Worm (Caenorhabditis elegans): ENCODE measurements around the gene lit-1.

The lit-1 gene

DNA sequence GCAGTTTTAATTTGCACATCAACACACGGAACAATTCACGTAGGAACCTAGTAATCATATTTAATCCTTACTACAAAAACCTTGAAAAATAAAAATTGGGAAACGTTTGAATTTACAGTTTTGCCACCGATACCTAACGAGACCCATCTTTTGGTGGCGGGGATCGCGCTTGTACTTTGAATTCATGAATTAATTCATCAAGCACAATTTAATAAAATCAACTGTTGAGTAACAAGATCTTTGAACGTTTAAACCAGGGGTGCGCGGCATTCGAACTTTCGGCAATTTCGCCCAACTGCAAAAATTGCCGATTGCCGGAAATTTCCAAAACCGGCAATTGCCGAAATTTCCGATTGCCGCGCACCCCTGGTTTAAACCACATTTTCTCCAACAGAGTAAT is 45.1 kb upstream of the lit-1 start:
- TF ChIP-seq tbx-8 (GFP tag; optimal IDR thresholded peaks at IDR 0.05) (no peak), lin-13 (tag; optimal IDR thresholded peaks at IDR 0.05) (no peak), ham-2 (GFP tag; optimal IDR thresholded peaks at IDR 0.05) (no peak)

DNA sequence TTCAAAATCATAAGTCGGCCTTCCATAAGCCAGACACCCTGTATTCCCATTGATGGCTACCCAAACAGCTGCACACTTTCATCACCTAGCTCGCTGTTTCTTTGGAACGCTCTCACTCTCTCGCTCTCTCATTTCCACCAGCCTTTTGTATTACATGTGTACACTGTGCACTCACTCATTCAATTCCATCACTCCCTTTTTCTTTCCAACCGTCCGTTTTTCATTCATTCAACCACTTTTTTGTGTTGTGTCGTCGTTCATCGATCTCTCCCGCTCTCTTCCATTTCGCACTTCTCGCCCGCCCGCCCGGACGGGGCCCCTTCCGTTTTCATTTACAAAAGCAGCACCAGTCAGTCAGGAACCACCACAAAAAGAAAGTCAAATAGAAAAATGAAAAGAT is 43.8 kb upstream of the lit-1 start:
- TF ChIP-seq nhr-28 (tag; optimal IDR thresholded peaks at IDR 0.05) (no peak), lin-13 (tag; optimal IDR thresholded peaks at IDR 0.05) (no peak), cnd-1 (tag; optimal IDR thresholded peaks at IDR 0.05) (no peak), flh-1 (GFP tag; optimal IDR thresholded peaks at IDR 0.05) (no peak), ceh-43 (GFP tag; optimal IDR thresholded peaks at IDR 0.05) (no peak), unc-62 (GFP tag; optimal IDR thresholded peaks at IDR 0.05) (no peak), mep-1 (tag; optimal IDR thresholded peaks at IDR 0.05) (no peak), nhr-12 (tag; optimal IDR thresholded peaks at IDR 0.05) (no peak), tbx-8 (GFP tag; optimal IDR thresholded peaks at IDR 0.05) (no peak), nhr-2 (tag; optimal IDR thresholded peaks at IDR 0.05) (no peak), unc-39 (tag; optimal IDR thresholded peaks at IDR 0.05) (no peak), unc-120 (tag; optimal IDR thresholded peaks at IDR 0.05; ENCODE audit: poor library complexity, severe bottlenecking) (no peak), pha-4 (tag; optimal IDR thresholded peaks at IDR 0.05) (peak; percentile 26), nhr-76 (tag; optimal IDR thresholded peaks at IDR 0.05) (no peak), elt-1 (tag; optimal IDR thresholded peaks at IDR 0.05; ENCODE audit: borderline replicate concordance, insufficient read depth) (no peak), ham-2 (GFP tag; optimal IDR thresholded peaks at IDR 0.05) (peak; percentile 6), ceh-83 (GFP tag; optimal IDR thresholded peaks at IDR 0.05) (peak; percentile 63), elt-3 (tag; optimal IDR thresholded peaks at IDR 0.05) (no peak), zip-8 (tag; optimal IDR thresholded peaks at IDR 0.05) (no peak), hlh-1 (tag; optimal IDR thresholded peaks at IDR 0.05) (no peak)

DNA sequence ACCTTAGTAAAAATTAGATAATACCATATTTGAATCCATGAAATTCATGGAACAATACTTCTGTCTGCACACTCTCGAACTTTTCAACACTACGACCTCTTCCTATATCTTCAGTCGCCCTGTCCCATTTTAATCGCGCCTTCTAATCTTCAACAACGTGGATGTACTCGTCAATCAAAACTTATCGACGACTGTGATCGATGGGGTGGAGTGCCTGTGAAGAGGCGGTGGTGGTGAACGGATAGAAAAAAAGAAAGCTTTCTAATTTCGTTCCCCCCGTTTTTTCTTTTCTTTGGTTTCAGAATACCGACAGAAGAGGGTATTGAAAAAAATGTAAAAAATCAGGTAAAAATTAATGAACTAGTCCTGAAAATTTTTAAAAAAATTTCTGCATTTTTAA is 42.8 kb upstream of the lit-1 start:
- TF ChIP-seq nhr-28 (tag; optimal IDR thresholded peaks at IDR 0.05), result no peak
- TF ChIP-seq lin-13 (tag; optimal IDR thresholded peaks at IDR 0.05), result no peak
- peak; percentile 46 for TF ChIP-seq unc-62 (GFP tag; optimal IDR thresholded peaks at IDR 0.05)
- TF ChIP-seq nhr-12 (tag; optimal IDR thresholded peaks at IDR 0.05), result no peak
- TF ChIP-seq mls-2 (tag; optimal IDR thresholded peaks at IDR 0.05), result no peak
- TF ChIP-seq ceh-39 (tag; optimal IDR thresholded peaks at IDR 0.05), result no peak
- TF ChIP-seq nhr-2 (tag; optimal IDR thresholded peaks at IDR 0.05), result no peak

DNA sequence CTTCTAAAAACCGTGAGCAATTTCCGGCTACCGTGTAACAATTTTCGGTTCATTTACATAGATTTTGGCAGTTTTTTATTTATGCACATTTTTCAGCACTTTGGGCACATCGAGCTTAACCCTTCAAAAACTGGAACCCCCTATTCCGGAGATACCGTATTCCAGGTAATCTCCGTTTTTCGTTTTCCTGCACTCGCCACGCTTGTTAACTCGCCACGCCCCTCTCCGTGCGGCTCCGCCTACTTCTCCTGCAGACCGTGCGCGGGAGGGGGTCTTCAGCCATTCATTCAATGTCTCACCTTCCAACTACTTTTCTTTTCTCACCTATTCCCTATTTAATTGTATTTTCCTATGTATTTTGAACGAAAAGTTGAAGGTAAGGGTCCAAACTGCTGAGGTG is 41.7 kb upstream of the lit-1 start:
- TF ChIP-seq sptf-1 (tag; optimal IDR thresholded peaks at IDR 0.05) (no peak), ceh-39 (tag; optimal IDR thresholded peaks at IDR 0.05) (no peak)

DNA sequence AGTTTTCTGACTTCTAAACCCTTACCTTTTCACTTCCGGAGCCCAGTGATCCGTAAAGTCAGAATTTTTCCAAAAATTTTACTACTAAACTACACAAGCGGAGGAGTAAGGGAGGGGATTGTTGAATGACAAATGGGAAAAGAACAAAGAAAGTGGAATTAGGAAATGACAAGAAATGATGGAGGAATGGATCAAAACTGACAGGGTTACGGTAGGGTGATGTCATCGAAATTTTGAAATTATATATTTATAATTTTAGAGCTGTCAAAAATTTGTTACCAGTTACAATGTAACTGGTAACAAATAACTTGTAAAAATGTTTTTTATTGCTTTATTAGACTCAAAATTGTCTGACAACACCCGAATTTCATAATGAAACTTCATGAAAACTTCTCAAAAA is 35.4 kb upstream of the lit-1 start:
- TF ChIP-seq blmp-1 (tag; optimal IDR thresholded peaks at IDR 0.05) (no peak), tbx-8 (GFP tag; optimal IDR thresholded peaks at IDR 0.05) (no peak)

DNA sequence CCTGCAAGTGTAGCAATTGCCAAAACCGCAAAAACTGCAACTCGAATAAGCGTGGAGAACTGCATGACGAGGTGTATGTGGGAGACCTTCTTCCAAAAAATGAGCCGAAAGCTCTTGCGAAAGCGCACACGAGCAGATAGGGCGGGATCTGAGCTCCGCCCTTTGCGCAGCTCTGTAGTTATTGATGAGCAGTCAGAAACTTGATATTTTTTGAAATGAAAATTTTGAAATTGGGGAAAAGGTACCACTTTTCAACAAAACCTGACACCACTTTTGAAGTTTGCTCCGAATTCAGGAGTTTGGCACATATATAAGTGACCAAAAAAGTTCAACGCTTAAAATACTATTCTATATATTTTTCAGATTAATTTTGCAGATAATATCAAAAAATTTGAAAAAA is 34.1 kb upstream of the lit-1 start, which contains the start of gene flp-15:
Gene flp-15 (minus strand): TSS at position 101 of the 400 bp plus-strand sequence.
- no peak for TF ChIP-seq lsy-2 (tag; optimal IDR thresholded peaks at IDR 0.05)
- no peak for TF ChIP-seq elt-3 (tag; optimal IDR thresholded peaks at IDR 0.05)
- no peak for TF ChIP-seq mab-5 (tag; optimal IDR thresholded peaks at IDR 0.05)
- TF ChIP-seq sptf-1 (tag; optimal IDR thresholded peaks at IDR 0.05), result no peak
- no peak for TF ChIP-seq bed-3 (GFP tag; optimal IDR thresholded peaks at IDR 0.05)
- TF ChIP-seq hlh-1 (tag; optimal IDR thresholded peaks at IDR 0.05), result no peak
- no peak for TF ChIP-seq unc-120 (tag; optimal IDR thresholded peaks at IDR 0.05; ENCODE audit: poor library complexity, severe bottlenecking)
- TF ChIP-seq mls-2 (tag; optimal IDR thresholded peaks at IDR 0.05), result no peak
- no peak for TF ChIP-seq unc-39 (tag; optimal IDR thresholded peaks at IDR 0.05)
- TF ChIP-seq lin-32 (GFP tag; optimal IDR thresholded peaks at IDR 0.05), result no peak
- no peak for TF ChIP-seq ceh-83 (GFP tag; optimal IDR thresholded peaks at IDR 0.05)
- TF ChIP-seq sem-2 (GFP tag; optimal IDR thresholded peaks at IDR 0.05), result no peak
- no peak for TF ChIP-seq lin-13 (tag; optimal IDR thresholded peaks at IDR 0.05)
- TF ChIP-seq nhr-28 (tag; optimal IDR thresholded peaks at IDR 0.05), result no peak
- no peak for TF ChIP-seq ztf-11 (tag; optimal IDR thresholded peaks at IDR 0.05)
- TF ChIP-seq mep-1 (tag; optimal IDR thresholded peaks at IDR 0.05), result no peak
- TF ChIP-seq flh-1 (GFP tag; optimal IDR thresholded peaks at IDR 0.05), result no peak
- no peak for TF ChIP-seq nhr-2 (tag; optimal IDR thresholded peaks at IDR 0.05)
- no peak for TF ChIP-seq ceh-43 (GFP tag; optimal IDR thresholded peaks at IDR 0.05)
- no peak for TF ChIP-seq nhr-12 (tag; optimal IDR thresholded peaks at IDR 0.05)

All from whole organism, mixed stage, embryonic.